Fruit fly (Drosophila melanogaster): ENCODE measurements around the gene Rabex-5.

DNA sequence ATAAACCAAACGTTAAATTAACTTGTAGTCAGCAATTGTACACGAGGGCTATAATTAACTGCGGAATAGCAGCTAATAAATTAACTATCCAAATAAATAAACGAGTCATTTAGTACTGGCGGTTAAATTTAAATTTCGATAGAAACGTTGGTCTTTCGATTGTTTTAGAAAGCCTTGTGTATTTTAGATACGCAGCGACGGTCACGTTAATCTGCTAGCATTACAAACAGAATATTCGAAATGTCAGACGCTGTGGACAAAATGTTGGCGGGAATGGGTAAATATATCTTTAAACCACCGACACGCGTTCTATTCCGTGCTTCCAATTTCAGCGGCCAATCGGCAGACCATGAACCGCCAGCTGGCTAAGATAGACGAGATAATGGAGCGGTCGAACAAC lies 35.8 kb downstream of the Rabex-5 start, which contains the start of gene msd1:
- TF ChIP-seq pad (GFP tag; optimal IDR thresholded peaks at IDR 0.05) (no peak), CG33017 (tag; optimal IDR thresholded peaks at IDR 0.05) (no peak), CG5204 (GFP tag; optimal IDR thresholded peaks at IDR 0.05) (no peak), CG1620 (GFP tag; optimal IDR thresholded peaks at IDR 0.05) (no peak), toe (GFP tag; optimal IDR thresholded peaks at IDR 0.05) (no peak), Mnt (GFP tag; optimal IDR thresholded peaks at IDR 0.05) (no peak), bab1 (GFP tag; optimal IDR thresholded peaks at IDR 0.05) (no peak), CG14711 (tag; optimal IDR thresholded peaks at IDR 0.05) (no peak), Crg-1 (GFP tag; optimal IDR thresholded peaks at IDR 0.05) (no peak), kay (GFP tag; ENCODE audit: borderline replicate concordance) (no peak), tj (GFP tag; optimal IDR thresholded peaks at IDR 0.05) (no peak), Clk (GFP tag; optimal IDR thresholded peaks at IDR 0.05) (no peak), ovo (GFP tag; optimal IDR thresholded peaks at IDR 0.05) (no peak)

Measured in whole organism, adult.